Worm (Caenorhabditis elegans) whole organism, L3 larva: ENCODE data around the gene cyp-33E1.

Experiments used
- ama-1 ChIP-seq: fragments of 150-350 bp; optimal IDR thresholded peaks from 2 replicates; lab custom pipeline; 2018
- elt-3 ChIP-seq, 3 experiments: fragments of 150-350 bp in 1 of 3; sonication (generic microtip) in 2 of 3; optimal IDR thresholded peaks; 2 replicates in 2 of 3; 4 replicates in 1 of 3; lab custom pipeline; 2014 to 2017; ENCODE audit warnings: missing biosample characterization in 3 of 3, missing genetic modification characterization in 3 of 3
- nhr-28 ChIP-seq: fragments of 150-350 bp; optimal IDR thresholded peaks from 2 replicates; lab custom pipeline; 2014; ENCODE audit warnings: missing biosample characterization, missing genetic modification characterization
- pha-4 ChIP-seq: fragments of 150-350 bp; optimal IDR thresholded peaks from 2 replicates; lab custom pipeline; 2014; ENCODE audit warnings: missing biosample characterization, missing genetic modification reagents, missing genetic modification characterization
- pqm-1 ChIP-seq: fragments of 150-350 bp; optimal IDR thresholded peaks from 2 replicates; lab custom pipeline; 2017; ENCODE audit warnings: missing biosample characterization, missing genetic modification characterization, inconsistent platforms
- tbx-2 ChIP-seq: sonication (generic microtip); optimal IDR thresholded peaks from 2 replicates; lab custom pipeline; 2016; ENCODE audit warnings: mild to moderate bottlenecking, missing genetic modification characterization, missing compliant biosample characterization
- ztf-11 ChIP-seq: fragments of 150-350 bp; optimal IDR thresholded peaks from 2 replicates; lab custom pipeline; 2014; ENCODE audit warnings: missing biosample characterization, missing genetic modification characterization

- no peak for TF ChIP-seq elt-3 (tag; optimal IDR thresholded peaks at IDR 0.05; lab: Kevin White, UChicago)
- TF ChIP-seq ama-1 (lab: Kevin White, UChicago) = no peak
- TF ChIP-seq pqm-1 = no peak
- TF ChIP-seq ztf-11 (tag; lab: Kevin White, UChicago) = no peak
- TF ChIP-seq tbx-2 (tag; lab: Kevin White, UChicago) = no peak
- TF ChIP-seq pha-4 (tag; lab: Kevin White, UChicago) = no peak
- TF ChIP-seq nhr-28 (tag; lab: Kevin White, UChicago) = no peak
Observed at ce11 chrIV:8658122-8658521, 9.7 kb upstream of the cyp-33E1 start, which contains the start of gene C49C8.6.
